Worm (Caenorhabditis elegans): Measurements from ENCODE around the gene cyn-10.

cyn-10 gene

ce11 chrII:6926488-6926887 lies 13.3 kb upstream of the cyn-10 start (continued):
- TF ChIP-seq nhr-25 (tag; optimal IDR thresholded peaks at IDR 0.05; ENCODE audit: borderline replicate concordance, insufficient read depth) (peak; percentile 14), egl-27 (tag; optimal IDR thresholded peaks at IDR 0.05) (no peak), F37D6.2 (tag; optimal IDR thresholded peaks at IDR 0.05) (peak; percentile 44), dmd-9 (GFP tag; IDR thresholded peaks at IDR 0.05) (no peak), pha-4 (GFP tag; IDR thresholded peaks at IDR 0.05) (peak; percentile 76; the same call in 1 of the 2 replicates), pha-4 (tag; optimal IDR thresholded peaks at IDR 0.05) (peak; percentile 30), hlh-30 (tag; optimal IDR thresholded peaks at IDR 0.05; ENCODE audit: insufficient read depth) (peak; percentile 94), Y5F2A.4 (GFP tag; optimal IDR thresholded peaks at IDR 0.05) (no peak), ceh-32 (tag; optimal IDR thresholded peaks at IDR 0.05; ENCODE audit: poor library complexity) (peak; percentile 0), mdl-1 (tag; optimal IDR thresholded peaks at IDR 0.05) (peak; percentile 61 to 91), nhr-111 (GFP tag; optimal IDR thresholded peaks at IDR 0.05) (no peak), dmd-8 (GFP tag; IDR thresholded peaks at IDR 0.05) (no peak), unc-62 (GFP tag; optimal IDR thresholded peaks at IDR 0.05 in 1 of 2) (no peak), unc-62 (tag; optimal IDR thresholded peaks at IDR 0.05) (no peak), daf-8 (GFP tag; IDR thresholded peaks at IDR 0.05) (no peak), hif-1 (tag; optimal IDR thresholded peaks at IDR 0.05) (peak; percentile 18 to 74), zfp-3 (GFP tag; conservative IDR thresholded peaks at IDR 0.05) (0 out of 2 replicates have a peak, but pooled peaks have one; percentile 16), D1046.2 (GFP tag; IDR thresholded peaks at IDR 0.05) (no peak), ceh-62 (tag; optimal IDR thresholded peaks at IDR 0.05) (no peak), ceh-28 (tag; optimal IDR thresholded peaks at IDR 0.05) (peak; percentile 34), unc-39 (tag; optimal IDR thresholded peaks at IDR 0.05) (no peak), set-16 (GFP tag; IDR thresholded peaks at IDR 0.05) (peak; percentile 68), F26F4.8 (GFP tag; conservative IDR thresholded peaks at IDR 0.05) (no peak), lin-29 (GFP tag; IDR thresholded peaks at IDR 0.05) (no peak), duxl-1 (tag; optimal IDR thresholded peaks at IDR 0.05; ENCODE audit: poor library complexity) (no peak), fos-1 (tag; optimal IDR thresholded peaks at IDR 0.05) (no peak), tag-97 (GFP tag; IDR thresholded peaks at IDR 0.05) (no peak), Y75B8A.6 (GFP tag; IDR thresholded peaks at IDR 0.05) (no peak), attf-4 (tag; optimal IDR thresholded peaks at IDR 0.05) (no peak), nhr-102 (tag; optimal IDR thresholded peaks at IDR 0.05) (peak; percentile 47), dmd-6 (GFP tag; IDR thresholded peaks at IDR 0.05) (peak; percentile 83), hmg-1.1 (GFP tag; IDR thresholded peaks at IDR 0.05) (peak; percentile 87), mep-1 (tag; optimal IDR thresholded peaks at IDR 0.05) (peak; percentile 91), snpc-1.2 (GFP tag; IDR thresholded peaks at IDR 0.05) (no peak), lir-3 (tag; optimal IDR thresholded peaks at IDR 0.05) (no peak), ZK337.2 (GFP tag; IDR thresholded peaks at IDR 0.05) (0 out of 2 replicates have a peak, but pooled peaks have one; percentile 46), daf-19 (GFP tag; conservative IDR thresholded peaks at IDR 0.05) (no peak), ama-1 (optimal IDR thresholded peaks at IDR 0.05) (no peak), lin-15B (tag; optimal IDR thresholded peaks at IDR 0.05) (no peak), aly-2 (tag; optimal IDR thresholded peaks at IDR 0.05) (no peak), lin-1 (GFP tag; IDR thresholded peaks at IDR 0.05) (peak; percentile 73; the same call in 1 of the 2 replicates), nhr-48 (tag; optimal IDR thresholded peaks at IDR 0.05) (peak; percentile 75), mdt-29 (GFP tag; IDR thresholded peaks at IDR 0.05) (no peak), lin-39 (tag; optimal IDR thresholded peaks at IDR 0.05) (no peak), tra-1 (GFP tag; IDR thresholded peaks at IDR 0.05) (peak; percentile 82), nhr-42 (GFP tag; IDR thresholded peaks at IDR 0.05) (no peak), zag-1 (tag; optimal IDR thresholded peaks at IDR 0.05) (no peak), zip-11 (GFP tag; IDR thresholded peaks at IDR 0.05) (no peak), nhr-237 (tag; optimal IDR thresholded peaks at IDR 0.05) (no peak), nhr-76 (tag; optimal IDR thresholded peaks at IDR 0.05) (no peak), fkh-10 (GFP tag; optimal IDR thresholded peaks at IDR 0.05) (peak; percentile 42), lin-38 (GFP tag; IDR thresholded peaks at IDR 0.05) (peak; percentile 41)
